Worm (Caenorhabditis elegans) whole organism, L1 larva: Measurements from ENCODE around the gene srx-125.

Experiments used
- C16A3.4 ChIP-seq: fragments of 150-350 bp; optimal IDR thresholded peaks from 2 replicates; lab custom pipeline; 2014; ENCODE audit warnings: missing biosample characterization, missing genetic modification characterization
- F16B12.6 ChIP-seq: fragments of 150-350 bp; optimal IDR thresholded peaks from 2 replicates; lab custom pipeline; 2014; ENCODE audit warnings: missing biosample characterization, missing genetic modification characterization
- Y116A8C.19 ChIP-seq: sonication (generic microtip); optimal IDR thresholded peaks from 2 replicates; lab custom pipeline; 2016; ENCODE audit warnings: missing compliant biosample characterization, missing genetic modification characterization, borderline replicate concordance
- aha-1 ChIP-seq: fragments of 150-350 bp; optimal IDR thresholded peaks from 2 replicates; lab custom pipeline; 2014; ENCODE audit warnings: missing biosample characterization, missing genetic modification characterization
- alr-1 ChIP-seq: fragments of 200-800 bp; sonication (Bioruptor generic); optimal IDR thresholded peaks from 2 replicates; lab custom pipeline; 2018; ENCODE audit warnings: borderline replicate concordance, mild to moderate bottlenecking, missing genetic modification characterization, missing compliant biosample characterization
- aly-2 ChIP-seq: fragments of 150-350 bp; optimal IDR thresholded peaks from 2 replicates; lab custom pipeline; 2014; ENCODE audit warnings: missing biosample characterization, missing genetic modification characterization
- ama-1 ChIP-seq: fragments of 150-350 bp; optimal IDR thresholded peaks from 2 replicates; lab custom pipeline; 2014
- blmp-1 ChIP-seq: fragments of 150-350 bp; optimal IDR thresholded peaks from 2 replicates; lab custom pipeline; 2014; ENCODE audit warnings: missing biosample characterization, missing genetic modification characterization
- ceh-82 ChIP-seq, 3 experiments: fragments of 150-350 bp in 1 of 3; sonication (generic microtip) in 2 of 3; optimal IDR thresholded peaks; 2 replicates each; lab custom pipeline; 2014 to 2017; ENCODE audit warnings: missing biosample characterization in 3 of 3, missing genetic modification characterization in 3 of 3
- ceh-90 ChIP-seq: sonication (generic microtip); optimal IDR thresholded peaks from 2 replicates; lab custom pipeline; 2016; ENCODE audit warnings: missing genetic modification characterization, missing compliant biosample characterization
- ces-1 ChIP-seq: fragments of 150-350 bp; optimal IDR thresholded peaks from 2 replicates; lab custom pipeline; 2014; ENCODE audit warnings: missing biosample characterization, missing genetic modification reagents, missing genetic modification characterization
- dpl-1 ChIP-seq, 3 experiments: fragments of 150-350 bp in 2 of 3; sonication (generic microtip) in 1 of 3; optimal IDR thresholded peaks; 2 replicates each; lab custom pipeline; 2014 to 2017; ENCODE audit warnings: missing biosample characterization in 3 of 3, missing genetic modification characterization in 3 of 3, missing genetic modification reagents in 3 of 3
- dsc-1 ChIP-seq: sonication (generic microtip); optimal IDR thresholded peaks from 2 replicates; lab custom pipeline; 2016; ENCODE audit warnings: mild to moderate bottlenecking, missing genetic modification characterization, missing compliant biosample characterization
- efl-1 ChIP-seq, 4 experiments: fragments of 150-350 bp; optimal IDR thresholded peaks in 3 of 4; peaks in 1 of 4; 1 replicate in 1 of 4; 2 replicates in 3 of 4; lab custom pipeline; 2014; ENCODE audit warnings: missing biosample characterization in 2 of 4, missing genetic modification characterization in 2 of 4, missing genetic modification reagents in 2 of 4
- egl-13 ChIP-seq: sonication (generic microtip); optimal IDR thresholded peaks from 2 replicates; lab custom pipeline; 2016; ENCODE audit warnings: missing genotype, missing genetic modification reagents, missing genetic modification characterization, missing compliant biosample characterization
- elt-2 ChIP-seq: sonication (generic microtip); optimal IDR thresholded peaks from 2 replicates; lab custom pipeline; 2016; ENCODE audit warnings: missing genetic modification characterization, mild to moderate bottlenecking, inconsistent platforms, missing compliant biosample characterization, missing genetic modification reagents
- elt-3 ChIP-seq, 6 experiments: fragments of 150-350 bp in 1 of 6; sonication (generic microtip); optimal IDR thresholded peaks; 2 replicates each; lab custom pipeline; 2017 to 2018; ENCODE audit warnings: missing biosample characterization in 6 of 6, missing genetic modification characterization in 6 of 6, inconsistent platforms in 1 of 6
- fkh-10 ChIP-seq: sonication (generic microtip); optimal IDR thresholded peaks from 2 replicates; lab custom pipeline; 2017; ENCODE audit warnings: missing biosample characterization, missing genetic modification reagents, missing genetic modification characterization
- hlh-17 ChIP-seq: fragments of 200-800 bp; sonication (Bioruptor generic); optimal IDR thresholded peaks from 2 replicates; lab custom pipeline; 2018; ENCODE audit warnings: missing genetic modification characterization, mild to moderate bottlenecking, missing compliant biosample characterization, moderate library complexity, borderline replicate concordance
- isw-1 ChIP-seq: fragments of 200-800 bp; sonication (Bioruptor generic); IDR thresholded peaks from 2 replicates; pipeline ENCODE4 v1.3.6; 2022; ENCODE audit warnings: missing genetic modification characterization, missing compliant biosample characterization
- lin-13 ChIP-seq: fragments of 150-350 bp; optimal IDR thresholded peaks from 2 replicates; lab custom pipeline; 2014; ENCODE audit warnings: missing biosample characterization, missing genetic modification reagents, missing genetic modification characterization
- lin-14 ChIP-seq: fragments of 200-800 bp; sonication (Bioruptor generic); optimal IDR thresholded peaks from 2 replicates; lab custom pipeline; 2018; ENCODE audit warnings: mild to moderate bottlenecking, missing genetic modification characterization, moderate library complexity, missing compliant biosample characterization
- lin-35 ChIP-seq, 2 experiments: fragments of 150-350 bp; optimal IDR thresholded peaks; 2 replicates each; lab custom pipeline; 2014; ENCODE audit warnings: missing biosample characterization in 2 of 2, missing genetic modification characterization in 2 of 2, missing genetic modification reagents in 2 of 2
- lin-39 ChIP-seq: fragments of 150-350 bp; optimal IDR thresholded peaks from 2 replicates; lab custom pipeline; 2014; ENCODE audit warnings: missing biosample characterization, missing genetic modification reagents, missing genetic modification characterization
- nhr-11 ChIP-seq: fragments of 150-350 bp; optimal IDR thresholded peaks from 2 replicates; lab custom pipeline; 2014; ENCODE audit warnings: missing biosample characterization, missing genetic modification characterization
- nhr-20 ChIP-seq: sonication (generic microtip); optimal IDR thresholded peaks from 2 replicates; lab custom pipeline; 2016; ENCODE audit warnings: mild to moderate bottlenecking, missing genetic modification characterization, missing compliant biosample characterization
- nhr-47 ChIP-seq: sonication (generic microtip); optimal IDR thresholded peaks from 2 replicates; lab custom pipeline; 2016; ENCODE audit warnings: mild to moderate bottlenecking, missing genetic modification characterization, moderate library complexity, missing compliant biosample characterization
- nhr-71 ChIP-seq: sonication (generic microtip); optimal IDR thresholded peaks from 2 replicates; lab custom pipeline; 2016; ENCODE audit warnings: mild to moderate bottlenecking, missing genetic modification characterization, moderate library complexity, missing compliant biosample characterization
- nhr-76 ChIP-seq: sonication (generic microtip); optimal IDR thresholded peaks from 2 replicates; lab custom pipeline; 2017; ENCODE audit warnings: missing biosample characterization, missing genetic modification characterization
- nhr-84 ChIP-seq: sonication (generic microtip); optimal IDR thresholded peaks from 2 replicates; lab custom pipeline; 2017; ENCODE audit warnings: missing biosample characterization, missing genetic modification characterization
- nhr-85 ChIP-seq: sonication (generic microtip); peaks from one replicate; lab custom pipeline; 2016; ENCODE audit warnings: missing genetic modification characterization, inconsistent platforms, missing compliant biosample characterization
- nhr-90 ChIP-seq: sonication (generic microtip); optimal IDR thresholded peaks from 2 replicates; lab custom pipeline; 2016; ENCODE audit warnings: mild to moderate bottlenecking, missing genetic modification characterization, missing compliant biosample characterization; ENCODE audit not compliant: poor library complexity
- pax-3 ChIP-seq: fragments of 200-800 bp; sonication (Bioruptor generic); optimal IDR thresholded peaks from 2 replicates; lab custom pipeline; 2018; ENCODE audit warnings: mild to moderate bottlenecking, missing genetic modification characterization, moderate library complexity, missing compliant biosample characterization
- pqm-1 ChIP-seq: sonication (generic microtip); optimal IDR thresholded peaks from 3 replicates; lab custom pipeline; 2017; ENCODE audit warnings: missing biosample characterization, missing genetic modification characterization
- sptf-1 ChIP-seq: fragments of 150-350 bp; optimal IDR thresholded peaks from 2 replicates; lab custom pipeline; 2014; ENCODE audit warnings: missing biosample characterization, missing genetic modification characterization
- sup-37 ChIP-seq: fragments of 200-800 bp; sonication (Bioruptor generic); optimal IDR thresholded peaks from 2 replicates; lab custom pipeline; 2018; ENCODE audit warnings: mild to moderate bottlenecking, missing genetic modification characterization, missing compliant biosample characterization
- tlp-1 ChIP-seq: fragments of 150-350 bp; optimal IDR thresholded peaks from 2 replicates; lab custom pipeline; 2014; ENCODE audit warnings: missing biosample characterization, missing genetic modification characterization
- unc-30 ChIP-seq: sonication (generic microtip); optimal IDR thresholded peaks from 2 replicates; lab custom pipeline; 2017; ENCODE audit warnings: missing biosample characterization, missing genetic modification characterization
- vab-15 ChIP-seq: sonication (generic microtip); optimal IDR thresholded peaks from 2 replicates; lab custom pipeline; 2017; ENCODE audit warnings: missing genotype, mild to moderate bottlenecking, missing genetic modification characterization, missing compliant biosample characterization
- zag-1 ChIP-seq: fragments of 150-350 bp; optimal IDR thresholded peaks from 2 replicates; lab custom pipeline; 2014; ENCODE audit warnings: missing biosample characterization, missing genetic modification characterization
- zip-4 ChIP-seq: fragments of 200-800 bp; sonication (Bioruptor generic); optimal IDR thresholded peaks from 2 replicates; lab custom pipeline; 2018; ENCODE audit warnings: mild to moderate bottlenecking, missing genetic modification characterization, moderate library complexity, missing compliant biosample characterization
- ztf-4 ChIP-seq: fragments of 150-350 bp; optimal IDR thresholded peaks from 2 replicates; lab custom pipeline; 2014; ENCODE audit warnings: missing biosample characterization, missing genetic modification characterization

srx-125 gene

DNA sequence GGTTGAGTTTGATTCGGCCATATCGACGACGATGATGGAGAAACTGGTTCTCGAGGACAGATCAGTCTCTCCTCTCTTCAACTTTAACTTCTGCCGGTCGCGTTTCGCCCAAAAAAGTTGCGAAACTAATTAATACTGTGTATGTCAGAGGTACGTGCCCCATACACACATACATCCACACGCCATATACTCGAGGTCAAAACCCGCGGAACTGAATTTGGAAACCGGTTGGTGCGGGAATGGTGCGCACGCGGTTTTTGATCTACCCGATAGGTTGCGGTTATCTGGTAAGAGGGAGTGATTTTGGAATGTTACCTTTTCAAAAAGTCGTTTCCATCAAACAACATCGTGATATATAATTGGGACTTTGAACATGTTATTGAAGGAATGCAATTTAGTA, 13.1 kb downstream of the srx-125 start, which contains the start of gene ifbp-1 (continued):
- TF ChIP-seq efl-1 (optimal IDR thresholded peaks at IDR 0.05; lab: Kevin White, UChicago): peak; percentile 16 to 47
- TF ChIP-seq efl-1 (GFP tag; optimal IDR thresholded peaks at IDR 0.05 in 1 of 2; lab: Kevin White, UChicago): peak in 1 of 2 experiments; percentile 95
- TF ChIP-seq lin-35 (GFP tag; optimal IDR thresholded peaks at IDR 0.05; lab: Kevin White, UChicago): peak; percentile 40 to 82
- peak; percentile 70 for TF ChIP-seq nhr-47 (tag; lab: Kevin White, UChicago)
- TF ChIP-seq pax-3 (tag; lab: Kevin White, UChicago): peak; percentile 10
- TF ChIP-seq sup-37 (GFP tag; lab: Kevin White, UChicago): no peak
- peak; percentile 85 for TF ChIP-seq nhr-90 (tag; lab: Kevin White, UChicago)
- no peak for TF ChIP-seq alr-1 (tag; lab: Kevin White, UChicago)
- TF ChIP-seq vab-15: peak; percentile 80
- peak; percentile 39 to 96 (median 91) for TF ChIP-seq elt-3 (tag; optimal IDR thresholded peaks at IDR 0.05; lab: Kevin White, UChicago)
- no peak for TF ChIP-seq ceh-90 (tag; lab: Kevin White, UChicago)
- no peak for TF ChIP-seq aha-1 (tag; lab: Kevin White, UChicago)
- TF ChIP-seq ztf-4: no peak
- TF ChIP-seq nhr-71 (tag; lab: Kevin White, UChicago): peak; percentile 85
- TF ChIP-seq hlh-17: no peak
- peak; percentile 26 to 74 (median 51) for TF ChIP-seq dpl-1 (GFP tag; optimal IDR thresholded peaks at IDR 0.05; lab: Kevin White, UChicago)
- TF ChIP-seq zag-1 (tag; lab: Kevin White, UChicago): no peak
- no peak for TF ChIP-seq dsc-1 (tag; lab: Kevin White, UChicago)
- no peak for TF ChIP-seq isw-1 (GFP tag; lab: Robert Waterston, UW)
- peak; percentile 55 for TF ChIP-seq C16A3.4 (tag; lab: Kevin White, UChicago)

DNA sequence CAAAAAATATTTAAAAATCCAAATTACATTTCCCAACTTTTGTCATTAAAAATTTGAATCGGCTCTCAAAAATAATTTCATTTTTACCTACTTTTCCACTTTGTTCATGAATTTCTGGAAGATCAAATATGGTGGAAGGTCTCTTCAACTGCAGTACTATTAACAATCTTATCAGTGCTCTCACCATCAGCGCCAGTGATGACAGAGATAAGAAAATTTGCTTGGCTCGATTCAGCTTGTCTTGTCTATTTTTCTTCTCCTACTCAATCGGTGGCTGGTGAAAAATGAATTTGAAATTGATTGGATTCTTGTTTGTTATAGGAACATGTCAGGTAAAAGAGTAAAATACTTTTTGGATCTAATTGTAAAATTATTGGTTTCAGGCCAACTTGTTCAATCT, 13.9 kb downstream of the srx-125 start, which contains the start of gene cpz-2:
Gene cpz-2, plus strand, starts transcription at position 210 of the 400 bp plus-strand sequence.
- TF ChIP-seq elt-2 (tag; lab: Kevin White, UChicago) (peak; percentile 56), ces-1 (GFP tag; lab: Kevin White, UChicago) (no peak), aha-1 (tag; lab: Kevin White, UChicago) (no peak)

DNA sequence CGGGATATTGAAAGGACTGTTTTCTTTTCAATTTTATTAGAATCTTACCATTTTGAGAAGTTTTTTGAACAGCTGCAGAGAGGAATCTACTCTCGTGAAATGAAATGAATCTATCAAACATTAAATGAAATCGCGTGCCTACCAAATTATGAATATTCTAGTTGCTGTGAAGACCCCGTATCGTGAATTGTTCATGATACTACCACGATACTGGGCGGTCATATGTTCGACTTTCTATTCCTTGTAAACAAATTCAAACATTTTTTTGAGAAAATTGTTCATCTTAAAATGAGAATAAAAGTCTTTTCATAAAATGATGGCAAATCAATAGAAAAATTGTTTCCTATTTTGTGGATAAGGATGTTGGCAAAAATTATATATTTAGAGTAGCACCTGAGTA, 18.7 kb downstream of the srx-125 start, which contains the start of gene gcy-34:
Gene gcy-34, minus strand, starts transcription at position 101 of the 400 bp plus-strand sequence.
- TF ChIP-seq nhr-76 (tag; lab: Kevin White, UChicago): no peak
- no peak for TF ChIP-seq F16B12.6 (tag; lab: Kevin White, UChicago)
- peak; percentile 1 for TF ChIP-seq nhr-11 (tag; lab: Kevin White, UChicago)
- no peak for TF ChIP-seq unc-30 (tag; lab: Kevin White, UChicago)
- no peak for TF ChIP-seq lin-35 (GFP tag; optimal IDR thresholded peaks at IDR 0.05; lab: Kevin White, UChicago)
- no peak for TF ChIP-seq ceh-82 (tag; optimal IDR thresholded peaks at IDR 0.05; lab: Kevin White, UChicago)
- no peak for TF ChIP-seq nhr-84
- TF ChIP-seq, all 84 proteins: peak for 1

DNA sequence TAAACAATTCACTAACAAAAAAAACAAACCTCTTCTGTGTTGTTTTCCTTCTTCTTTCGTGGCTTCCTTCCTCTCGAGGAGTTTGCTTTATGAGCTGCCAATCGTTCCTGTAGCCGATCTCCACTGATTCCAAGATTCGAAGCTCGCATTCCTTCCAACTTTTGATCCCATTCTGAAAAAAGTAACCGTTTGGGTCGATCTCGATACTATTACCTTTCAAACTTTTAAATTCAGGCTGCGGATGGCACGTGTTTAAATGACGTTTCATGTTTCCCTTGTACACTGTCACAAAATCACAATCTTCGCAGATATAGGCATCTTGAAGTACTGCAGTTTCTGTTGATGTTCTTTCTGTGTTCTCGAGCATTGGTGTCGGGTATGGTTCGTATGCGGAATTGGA, 20.3 kb downstream of the srx-125 start:
- TF ChIP-seq nhr-84: no peak

DNA sequence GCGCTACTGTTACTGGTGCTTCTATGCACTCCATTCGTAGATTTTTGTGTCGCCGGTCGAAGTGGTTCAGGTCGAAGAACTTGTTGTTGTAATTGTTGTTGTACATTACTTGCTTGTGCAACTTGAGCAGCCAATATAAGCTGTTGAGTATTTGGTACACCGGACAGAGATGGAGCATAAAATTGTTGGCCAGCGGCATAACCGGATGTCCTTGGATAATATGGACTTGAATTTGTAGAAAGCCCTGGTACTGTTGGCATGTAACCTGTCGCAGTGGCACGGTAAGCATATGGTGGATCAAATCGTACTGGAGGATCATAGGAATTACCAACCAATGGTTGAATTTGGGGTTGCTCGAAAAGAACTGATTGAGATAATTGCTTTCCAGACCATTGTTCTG, 21.8 kb downstream of the srx-125 start:
- no peak for TF ChIP-seq egl-13 (tag; lab: Kevin White, UChicago)
- TF ChIP-seq blmp-1: no peak
- no peak for TF ChIP-seq dsc-1 (tag; lab: Kevin White, UChicago)
- TF ChIP-seq pqm-1 (tag; lab: Kevin White, UChicago): no peak
- TF ChIP-seq vab-15: no peak
- no peak for TF ChIP-seq nhr-85 (tag; lab: Kevin White, UChicago)
- no peak for TF ChIP-seq nhr-20 (tag; lab: Kevin White, UChicago)
- no peak for TF ChIP-seq aly-2 (tag; lab: Kevin White, UChicago)
- TF ChIP-seq zip-4: no peak
- no peak for TF ChIP-seq tlp-1 (tag; lab: Kevin White, UChicago)
- no peak for TF ChIP-seq nhr-71 (tag; lab: Kevin White, UChicago)
- TF ChIP-seq Y116A8C.19 (tag; lab: Kevin White, UChicago): no peak
- no peak for TF ChIP-seq lin-14 (GFP tag; lab: Kevin White, UChicago)
- TF ChIP-seq fkh-10 (GFP tag; lab: Kevin White, UChicago): no peak
- TF ChIP-seq ces-1 (GFP tag; lab: Kevin White, UChicago): no peak
- no peak for TF ChIP-seq ama-1 (lab: Kevin White, UChicago)
- TF ChIP-seq sptf-1 (tag; lab: Kevin White, UChicago): no peak
- no peak for TF ChIP-seq lin-39 (tag; lab: Kevin White, UChicago)
- no peak for TF ChIP-seq ztf-4
- TF ChIP-seq lin-13 (GFP tag; lab: Kevin White, UChicago): no peak
